Worm (Caenorhabditis elegans) whole organism, L4 larva: Measurements from ENCODE around the gene C52A10.3.

Source experiments
- F44E2.7 ChIP-seq: fragments of 200-800 bp; sonication (Bioruptor generic); IDR thresholded peaks from 2 replicates; pipeline ENCODE4 v2.1.2; 2022; ENCODE audit warnings: missing genetic modification characterization, missing compliant biosample characterization
- F49E8.2 ChIP-seq: sonication (generic microtip); optimal IDR thresholded peaks from 2 replicates; lab custom pipeline; 2016; ENCODE audit warnings: missing compliant biosample characterization, mild to moderate bottlenecking, missing genetic modification characterization, borderline replicate concordance
- Y48G9A.11 ChIP-seq: fragments of 200-800 bp; sonication (Bioruptor generic); IDR thresholded peaks from 2 replicates; pipeline ENCODE4 v1.3.6; 2022; ENCODE audit warnings: missing genetic modification reagents, missing genetic modification characterization, missing compliant biosample characterization
- Y75B8A.6 ChIP-seq: fragments of 200-800 bp; sonication (Bioruptor generic); IDR thresholded peaks from 2 replicates; pipeline ENCODE4 v1.3.6; 2022; ENCODE audit warnings: missing genetic modification reagents, missing genetic modification characterization, missing compliant biosample characterization
- ZK546.5 ChIP-seq, 2 experiments: sonication (generic microtip); optimal IDR thresholded peaks; 2 replicates each; lab custom pipeline; 2017; ENCODE audit warnings: missing biosample characterization in 2 of 2, missing genetic modification characterization in 2 of 2
- aha-1 ChIP-seq: fragments of 150-350 bp; peaks from one replicate; lab custom pipeline; 2014; ENCODE audit warnings: missing biosample characterization, missing genetic modification characterization
- ama-1 ChIP-seq: fragments of 150-350 bp; optimal IDR thresholded peaks from 2 replicates; lab custom pipeline; 2014; ENCODE audit warnings: inconsistent platforms, mixed read lengths
- attf-4 ChIP-seq: sonication (generic microtip); optimal IDR thresholded peaks from 3 replicates; lab custom pipeline; 2017; ENCODE audit warnings: missing biosample characterization, missing genetic modification characterization
- ceh-44 ChIP-seq: fragments of 200-800 bp; sonication (Bioruptor generic); IDR thresholded peaks from 2 replicates; pipeline ENCODE4 v1.3.6; 2022; ENCODE audit warnings: missing genetic modification reagents, missing genetic modification characterization, missing compliant biosample characterization
- ceh-62 ChIP-seq: sonication (generic microtip); optimal IDR thresholded peaks from 2 replicates; lab custom pipeline; 2017; ENCODE audit warnings: missing biosample characterization, missing genetic modification characterization
- ces-1 ChIP-seq: fragments of 150-350 bp; sonication (generic microtip); optimal IDR thresholded peaks from 4 replicates; lab custom pipeline; 2014; ENCODE audit warnings: missing biosample characterization, missing genetic modification reagents, missing genetic modification characterization
- cey-2 ChIP-seq: sonication (generic microtip); optimal IDR thresholded peaks from 3 replicates; lab custom pipeline; 2017; ENCODE audit warnings: missing genetic modification characterization, mild to moderate bottlenecking, missing compliant biosample characterization, antibody characterized with exemption, borderline replicate concordance; ENCODE audit not compliant: insufficient read depth
- daf-16 ChIP-seq, 3 experiments: sonication (generic microtip); optimal IDR thresholded peaks; 2 replicates each; lab custom pipeline; 2016 to 2017; ENCODE audit warnings: missing genetic modification characterization in 3 of 3, missing genetic modification reagents in 3 of 3, mild to moderate bottlenecking in 2 of 3, missing compliant biosample characterization in 2 of 3, missing biosample characterization in 1 of 3, moderate library complexity in 1 of 3
- dmd-6 ChIP-seq: fragments of 200-800 bp; sonication (Bioruptor generic); IDR thresholded peaks from 2 replicates; pipeline ENCODE4 v1.3.6; 2022; ENCODE audit warnings: missing genetic modification reagents, missing genetic modification characterization, missing compliant biosample characterization
- dpl-1 ChIP-seq: fragments of 150-350 bp; optimal IDR thresholded peaks from 2 replicates; lab custom pipeline; 2014; ENCODE audit warnings: missing biosample characterization, missing genetic modification reagents, missing genetic modification characterization
- fkh-10 ChIP-seq: fragments of 150-350 bp; optimal IDR thresholded peaks from 2 replicates; lab custom pipeline; 2014; ENCODE audit warnings: missing biosample characterization, missing genetic modification reagents, missing genetic modification characterization
- gei-8 ChIP-seq: fragments of 200-800 bp; sonication (Bioruptor generic); optimal IDR thresholded peaks from 2 replicates; lab custom pipeline; 2018; ENCODE audit warnings: mild to moderate bottlenecking, missing genetic modification characterization, missing compliant biosample characterization
- hif-1 ChIP-seq, 2 experiments: sonication (generic microtip); optimal IDR thresholded peaks; 2 replicates each; lab custom pipeline; 2016 to 2017; ENCODE audit warnings: missing compliant biosample characterization in 2 of 2, missing genetic modification characterization in 2 of 2, missing genetic modification reagents in 2 of 2, missing genotype in 2 of 2, mild to moderate bottlenecking in 1 of 2
- hlh-11 ChIP-seq: fragments of 200-800 bp; sonication (Bioruptor generic); optimal IDR thresholded peaks from 2 replicates; lab custom pipeline; 2018; ENCODE audit warnings: mild to moderate bottlenecking, missing genetic modification characterization, missing compliant biosample characterization
- hmg-1.1 ChIP-seq: fragments of 200-800 bp; sonication (Bioruptor generic); IDR thresholded peaks from 2 replicates; pipeline ENCODE4 v1.3.6; 2022; ENCODE audit warnings: missing genetic modification reagents, missing genetic modification characterization, missing compliant biosample characterization
- lin-39 ChIP-seq: fragments of 150-350 bp; optimal IDR thresholded peaks from 2 replicates; lab custom pipeline; 2014; ENCODE audit warnings: missing biosample characterization, missing genetic modification reagents, missing genetic modification characterization
- lir-3 ChIP-seq: sonication (generic microtip); optimal IDR thresholded peaks from 2 replicates; lab custom pipeline; 2016; ENCODE audit warnings: mild to moderate bottlenecking, missing genetic modification characterization, missing compliant biosample characterization
- madf-5 ChIP-seq, 2 experiments: fragments of 200-800 bp; sonication (Bioruptor generic); IDR thresholded peaks; 2 replicates each; pipeline ENCODE4 v1.3.6; 2022; ENCODE audit warnings: missing compliant biosample characterization in 2 of 2, missing genetic modification characterization in 2 of 2
- madf-9 ChIP-seq: fragments of 200-800 bp; sonication (Bioruptor generic); conservative IDR thresholded peaks from 2 replicates; pipeline ENCODE4 v1.3.6; 2022; ENCODE audit warnings: missing genetic modification reagents, missing genetic modification characterization, missing compliant biosample characterization
- mdt-29 ChIP-seq: fragments of 200-800 bp; sonication (Bioruptor generic); IDR thresholded peaks from 2 replicates; pipeline ENCODE4 v1.3.6; 2022; ENCODE audit warnings: missing genetic modification reagents, missing genetic modification characterization, missing compliant biosample characterization
- mep-1 ChIP-seq: fragments of 150-350 bp; sonication (generic microtip); optimal IDR thresholded peaks from 3 replicates; lab custom pipeline; 2014; ENCODE audit warnings: missing biosample characterization, missing genetic modification characterization
- mes-2 ChIP-seq: sonication (generic microtip); optimal IDR thresholded peaks from 2 replicates; lab custom pipeline; 2016; ENCODE audit warnings: missing genotype, mild to moderate bottlenecking, missing genetic modification characterization, missing compliant biosample characterization; ENCODE audit not compliant: poor library complexity, severe bottlenecking
- mxl-3 ChIP-seq: fragments of 200-800 bp; sonication (Bioruptor generic); optimal IDR thresholded peaks from 2 replicates; lab custom pipeline; 2018; ENCODE audit warnings: mild to moderate bottlenecking, missing genetic modification characterization, missing compliant biosample characterization
- nhr-102 ChIP-seq: sonication (generic microtip); optimal IDR thresholded peaks from 2 replicates; lab custom pipeline; 2016; ENCODE audit warnings: mild to moderate bottlenecking, missing genetic modification characterization, moderate library complexity, missing compliant biosample characterization
- nhr-25 ChIP-seq: sonication (generic microtip); optimal IDR thresholded peaks from 2 replicates; lab custom pipeline; 2017; ENCODE audit warnings: missing genetic modification characterization, mild to moderate bottlenecking, missing compliant biosample characterization, antibody characterized with exemption, moderate library complexity, borderline replicate concordance; ENCODE audit not compliant: insufficient read depth
- nhr-28 ChIP-seq: fragments of 150-350 bp; optimal IDR thresholded peaks from 2 replicates; lab custom pipeline; 2014; ENCODE audit warnings: missing biosample characterization, missing genetic modification characterization
- nhr-42 ChIP-seq: fragments of 200-800 bp; sonication (Bioruptor generic); IDR thresholded peaks from 2 replicates; pipeline ENCODE4 v1.3.6; 2022; ENCODE audit warnings: missing genetic modification characterization, missing compliant biosample characterization
- nhr-48 ChIP-seq: sonication (generic microtip); optimal IDR thresholded peaks from 2 replicates; lab custom pipeline; 2016; ENCODE audit warnings: mild to moderate bottlenecking, missing genetic modification characterization, missing compliant biosample characterization
- nhr-76 ChIP-seq: fragments of 150-350 bp; optimal IDR thresholded peaks from 2 replicates; lab custom pipeline; 2014; ENCODE audit warnings: missing biosample characterization, missing genetic modification characterization
- nhr-77 ChIP-seq: fragments of 150-350 bp; optimal IDR thresholded peaks from 2 replicates; lab custom pipeline; 2014; ENCODE audit warnings: missing biosample characterization, missing genetic modification characterization
- saeg-2 ChIP-seq: fragments of 200-800 bp; sonication (Bioruptor generic); IDR thresholded peaks from 2 replicates; pipeline ENCODE4 v1.3.6; 2022; ENCODE audit warnings: missing genetic modification reagents, missing genetic modification characterization, missing compliant biosample characterization
- sdz-12 ChIP-seq: fragments of 200-800 bp; sonication (Bioruptor generic); optimal IDR thresholded peaks from 2 replicates; lab custom pipeline; 2018; ENCODE audit warnings: mild to moderate bottlenecking, missing genetic modification characterization, missing compliant biosample characterization
- set-16 ChIP-seq: fragments of 200-800 bp; sonication (Bioruptor generic); IDR thresholded peaks from 2 replicates; pipeline ENCODE4 v1.3.6; 2022; ENCODE audit warnings: missing genetic modification reagents, missing genetic modification characterization, missing compliant biosample characterization
- skn-1 ChIP-seq: fragments of 150-350 bp; optimal IDR thresholded peaks from 2 replicates; lab custom pipeline; 2014; ENCODE audit warnings: missing biosample characterization, missing genetic modification characterization
- snpc-1.2 ChIP-seq: fragments of 200-800 bp; sonication (Bioruptor generic); IDR thresholded peaks from 2 replicates; pipeline ENCODE4 v1.3.6; 2022; ENCODE audit warnings: missing genetic modification reagents, missing genetic modification characterization, missing compliant biosample characterization
- spr-1 ChIP-seq: sonication (generic microtip); optimal IDR thresholded peaks from 2 replicates; lab custom pipeline; 2016; ENCODE audit warnings: mild to moderate bottlenecking, missing genetic modification characterization, missing compliant biosample characterization
- spr-3 ChIP-seq: fragments of 200-800 bp; sonication (Bioruptor generic); optimal IDR thresholded peaks from 2 replicates; lab custom pipeline; 2018; ENCODE audit warnings: mild to moderate bottlenecking, missing genetic modification characterization, missing compliant biosample characterization
- ztf-11 ChIP-seq: fragments of 150-350 bp; optimal IDR thresholded peaks from 2 replicates; lab custom pipeline; 2014; ENCODE audit warnings: missing biosample characterization, missing genetic modification characterization

Gene C52A10.3

ce11 chrV:5284270-5284980, 45.1 kb upstream of the C52A10.3 start:
- TF ChIP-seq hlh-11, result peak; percentile 10
- TF ChIP-seq mxl-3 (GFP tag; lab: Kevin White, UChicago), result peak; percentile 17
- TF ChIP-seq gei-8 (GFP tag; lab: Kevin White, UChicago), result peak; percentile 13
- peak; percentile 4 for TF ChIP-seq lir-3 (tag; lab: Kevin White, UChicago)
- TF ChIP-seq, all 104 proteins: peak for 4; not testable (repeated sequence) for 100

- TF ChIP-seq spr-1 (tag; lab: Kevin White, UChicago), result no peak
- TF ChIP-seq ces-1, result no peak
- no peak for TF ChIP-seq madf-5 (GFP tag; IDR thresholded peaks at IDR 0.05; lab: Robert Waterston, UW)
- no peak for TF ChIP-seq mep-1
- TF ChIP-seq ceh-44 (GFP tag; lab: Robert Waterston, UW), result no peak
- no peak for TF ChIP-seq daf-16 (GFP tag; optimal IDR thresholded peaks at IDR 0.05; lab: Kevin White, UChicago)
- TF ChIP-seq daf-16 (tag; optimal IDR thresholded peaks at IDR 0.05; lab: Kevin White, UChicago), result no peak
- TF ChIP-seq cey-2, result no peak
- TF ChIP-seq nhr-77 (tag; lab: Kevin White, UChicago), result no peak
- TF ChIP-seq mdt-29 (GFP tag; lab: Robert Waterston, UW), result no peak
- no peak for TF ChIP-seq set-16 (GFP tag; lab: Robert Waterston, UW)
- no peak for TF ChIP-seq saeg-2 (GFP tag; lab: Robert Waterston, UW)
- TF ChIP-seq Y48G9A.11, result no peak
- TF ChIP-seq F44E2.7, result no peak
Measured at ce11 chrV:5278001-5278400, 38.7 kb upstream of the C52A10.3 start, which contains the start of gene B0238.9. Gene B0238.9 (minus strand): TSS chrV:5278101.

- TF ChIP-seq nhr-28 (no peak), mep-1 (no peak), lin-39 (tag; lab: Kevin White, UChicago) (no peak), lir-3 (tag; lab: Kevin White, UChicago) (no peak), attf-4 (no peak), mxl-3 (GFP tag; lab: Kevin White, UChicago) (no peak), Y48G9A.11 (no peak), ceh-62 (no peak), dpl-1 (GFP tag; lab: Kevin White, UChicago) (peak; percentile 0), dmd-6 (no peak), nhr-42 (GFP tag; lab: Robert Waterston, UW) (no peak), nhr-76 (tag; lab: Kevin White, UChicago) (no peak), nhr-25 (tag; lab: Kevin White, UChicago) (no peak), ztf-11 (no peak), ama-1 (peak; percentile 47), aha-1 (peak; percentile 90), snpc-1.2 (GFP tag; lab: Robert Waterston, UW) (no peak), fkh-10 (GFP tag; lab: Kevin White, UChicago) (no peak), mes-2 (tag; lab: Kevin White, UChicago) (peak; percentile 14), sdz-12 (no peak), madf-9 (GFP tag; lab: Robert Waterston, UW) (no peak), hlh-11 (no peak), hif-1 (tag; optimal IDR thresholded peaks at IDR 0.05; lab: Kevin White, UChicago) (no peak), Y75B8A.6 (0 out of 2 replicates have a peak, but pooled peaks have one; percentile 5), nhr-48 (tag; lab: Kevin White, UChicago) (no peak), skn-1 (no peak), spr-1 (tag; lab: Kevin White, UChicago) (no peak), mdt-29 (GFP tag; lab: Robert Waterston, UW) (no peak), daf-16 (GFP tag; optimal IDR thresholded peaks at IDR 0.05; lab: Kevin White, UChicago) (peak in 1 of 2 experiments; percentile 82), daf-16 (tag; optimal IDR thresholded peaks at IDR 0.05; lab: Kevin White, UChicago) (peak; percentile 31), F49E8.2 (tag; lab: Kevin White, UChicago) (peak; percentile 6), ZK546.5 (tag; optimal IDR thresholded peaks at IDR 0.05; lab: Kevin White, UChicago) (no peak), nhr-102 (tag; lab: Kevin White, UChicago) (peak; percentile 53), set-16 (GFP tag; lab: Robert Waterston, UW) (no peak), spr-3 (GFP tag; lab: Kevin White, UChicago) (no peak), hmg-1.1 (GFP tag; lab: Robert Waterston, UW) (no peak)
Measured at ce11 chrV:5275426-5276007, 36.2 kb upstream of the C52A10.3 start.
